Worm (Caenorhabditis elegans): ENCODE measurements around the gene nlp-49.

DNA sequence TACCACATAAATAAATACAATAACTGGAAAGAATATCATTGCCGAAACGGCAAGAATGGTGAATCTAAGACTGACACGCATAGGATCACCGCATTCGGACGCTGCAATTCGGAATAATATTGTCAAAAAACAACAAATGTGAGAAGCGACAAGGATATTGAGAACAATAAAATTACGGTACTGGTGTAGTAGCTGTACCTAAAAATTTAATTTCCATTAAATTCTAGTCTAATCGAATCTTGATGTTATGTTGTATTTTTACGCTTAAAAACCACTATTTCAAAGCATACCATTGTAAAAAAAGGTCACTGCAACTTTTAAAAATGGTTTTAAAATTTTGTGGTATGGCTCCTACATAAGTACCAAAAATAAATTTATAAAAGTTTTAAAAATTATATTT lies 44.3 kb downstream of the nlp-49 start, which contains the start of gene mig-23:
- TF ChIP-seq rec-8 (tag; optimal IDR thresholded peaks at IDR 0.05): no peak
- no peak for TF ChIP-seq pha-4 (tag; optimal IDR thresholded peaks at IDR 0.05)
- TF ChIP-seq ets-4 (GFP tag; optimal IDR thresholded peaks at IDR 0.05): no peak
- TF ChIP-seq ceh-79 (tag; optimal IDR thresholded peaks at IDR 0.05): no peak
- TF ChIP-seq Y56A3A.18 (GFP tag; IDR thresholded peaks at IDR 0.05): no peak
- no peak for TF ChIP-seq sea-2 (GFP tag; IDR thresholded peaks at IDR 0.05)
- TF ChIP-seq ama-1 (optimal IDR thresholded peaks at IDR 0.05): no peak
- TF ChIP-seq ama-1 (GFP tag; optimal IDR thresholded peaks at IDR 0.05): no peak
- TF ChIP-seq snpc-4 (GFP tag; optimal IDR thresholded peaks at IDR 0.05): no peak
- no peak for TF ChIP-seq snpc-4 (tag; optimal IDR thresholded peaks at IDR 0.05)
- TF ChIP-seq mxl-1 (tag; optimal IDR thresholded peaks at IDR 0.05): no peak
- no peak for TF ChIP-seq bed-2 (GFP tag; IDR thresholded peaks at IDR 0.05)
- no peak for TF ChIP-seq F37B4.10 (GFP tag; IDR thresholded peaks at IDR 0.05)
- no peak for TF ChIP-seq ceh-40 (GFP tag; IDR thresholded peaks at IDR 0.05)
